Worm (Caenorhabditis elegans) whole organism, early embryonic: Measurements from ENCODE around the gene F14H12.3.

ENCODE experiments used
- B0310.2 ChIP-seq: sonication (generic microtip); optimal IDR thresholded peaks from 2 replicates; lab custom pipeline; 2016; ENCODE audit warnings: mild to moderate bottlenecking, missing genetic modification characterization, missing compliant biosample characterization
- F13C5.2 ChIP-seq: sonication (generic microtip); optimal IDR thresholded peaks from 2 replicates; lab custom pipeline; 2017; ENCODE audit warnings: mild to moderate bottlenecking, missing genetic modification characterization, inconsistent platforms, missing compliant biosample characterization
- aly-1 ChIP-seq: sonication (generic microtip); optimal IDR thresholded peaks from 2 replicates; lab custom pipeline; 2016; ENCODE audit warnings: missing genetic modification characterization, missing compliant biosample characterization
- ama-1 ChIP-seq: fragments of 150-350 bp; optimal IDR thresholded peaks from 2 replicates; lab custom pipeline; 2014
- ceh-13 ChIP-seq: fragments of 200-800 bp; sonication (Bioruptor generic); optimal IDR thresholded peaks from 2 replicates; lab custom pipeline; 2018; ENCODE audit warnings: mild to moderate bottlenecking, missing genetic modification characterization, missing compliant biosample characterization
- ceh-36 ChIP-seq: sonication (generic microtip); optimal IDR thresholded peaks from 2 replicates; lab custom pipeline; 2016; ENCODE audit warnings: missing genetic modification characterization, inconsistent platforms, missing compliant biosample characterization
- ets-7 ChIP-seq: sonication (generic microtip); optimal IDR thresholded peaks from 2 replicates; lab custom pipeline; 2016; ENCODE audit warnings: missing genotype, missing genetic modification characterization, missing compliant biosample characterization
- flt-1 ChIP-seq: fragments of 200-800 bp; sonication (Bioruptor generic); IDR thresholded peaks from 2 replicates; pipeline ENCODE4 v1.3.6; 2022; ENCODE audit warnings: missing genetic modification characterization, missing compliant biosample characterization
- hmbx-1 ChIP-seq: sonication (generic microtip); optimal IDR thresholded peaks from 2 replicates; lab custom pipeline; 2016; ENCODE audit warnings: mild to moderate bottlenecking, missing genetic modification characterization, missing compliant biosample characterization
- hmg-4 ChIP-seq: fragments of 200-800 bp; sonication (Bioruptor generic); optimal IDR thresholded peaks from 2 replicates; lab custom pipeline; 2018; ENCODE audit warnings: mild to moderate bottlenecking, missing genetic modification characterization, missing compliant biosample characterization
- hnd-1 ChIP-seq: sonication (generic microtip); optimal IDR thresholded peaks from 2 replicates; lab custom pipeline; 2016; ENCODE audit warnings: missing genetic modification characterization, missing compliant biosample characterization
- pes-1 ChIP-seq: fragments of 200-800 bp; sonication (Bioruptor generic); IDR thresholded peaks from 2 replicates; pipeline ENCODE4 v1.3.6; 2022; ENCODE audit warnings: missing genetic modification reagents, missing genetic modification characterization, missing compliant biosample characterization
- scrt-1 ChIP-seq: fragments of 200-800 bp; sonication (Bioruptor generic); IDR thresholded peaks from 2 replicates; pipeline ENCODE4 v1.3.6; 2022; ENCODE audit warnings: missing genetic modification characterization, missing compliant biosample characterization
- sea-1 ChIP-seq: fragments of 200-800 bp; sonication (Bioruptor generic); conservative IDR thresholded peaks from 2 replicates; pipeline ENCODE4 v1.3.6; 2022; ENCODE audit warnings: missing genetic modification characterization, missing compliant biosample characterization
- tbx-11 ChIP-seq: fragments of 200-800 bp; sonication (Bioruptor generic); IDR thresholded peaks from 2 replicates; pipeline ENCODE4 v1.3.6; 2022; ENCODE audit warnings: missing genetic modification characterization, missing compliant biosample characterization
- tbx-37 ChIP-seq: fragments of 200-800 bp; sonication (Bioruptor generic); conservative IDR thresholded peaks from 2 replicates; pipeline ENCODE4 v1.3.6; 2022; ENCODE audit warnings: missing genetic modification reagents, missing genetic modification characterization, missing compliant biosample characterization
- tra-4 ChIP-seq: sonication (generic microtip); optimal IDR thresholded peaks from 2 replicates; lab custom pipeline; 2017; ENCODE audit warnings: missing genetic modification characterization, missing compliant biosample characterization

The F14H12.3 gene

DNA sequence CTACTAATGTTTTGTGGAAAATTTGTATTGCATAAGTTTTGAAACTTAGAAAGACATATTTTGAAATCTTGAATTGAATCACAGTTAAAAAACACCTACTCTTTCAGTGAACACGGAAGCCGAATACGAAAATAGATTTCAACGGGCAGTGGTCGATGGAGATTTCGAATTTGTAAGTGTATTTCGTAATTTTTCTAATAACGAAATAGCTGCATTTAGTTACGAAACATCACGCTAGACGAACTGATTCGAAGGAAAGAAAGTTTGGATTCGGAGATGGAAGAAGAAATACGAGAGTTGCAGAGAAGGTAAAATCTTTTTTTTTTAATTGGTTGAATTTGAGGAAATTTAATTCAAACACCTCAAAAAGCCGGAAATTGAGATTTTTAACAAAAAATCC is 1.3 kb upstream of the F14H12.3 start:
- TF ChIP-seq hmg-4 (no peak), ceh-13 (GFP tag; lab: Kevin White, UChicago) (no peak), ama-1 (no peak), hmbx-1 (tag; lab: Kevin White, UChicago) (no peak), ets-7 (no peak), pes-1 (no peak), B0310.2 (tag; lab: Kevin White, UChicago) (no peak), sea-1 (GFP tag; lab: Robert Waterston, UW) (no peak), tbx-37 (GFP tag; lab: Robert Waterston, UW) (no peak), flt-1 (GFP tag; lab: Robert Waterston, UW) (no peak), tra-4 (tag; lab: Kevin White, UChicago) (no peak), scrt-1 (GFP tag; lab: Robert Waterston, UW) (no peak), hnd-1 (tag; lab: Kevin White, UChicago) (no peak), ceh-36 (tag; lab: Kevin White, UChicago) (no peak), aly-1 (no peak), tbx-11 (no peak), F13C5.2 (no peak)

- TF ChIP-seq hmbx-1 (tag; lab: Kevin White, UChicago) (no peak), hmg-4 (no peak), F13C5.2 (no peak), tra-4 (tag; lab: Kevin White, UChicago) (no peak)
Measured at ce11 chrX:4350198-4350597, 6.2 kb downstream of the F14H12.3 start, which contains the start of gene F14H12.2. F14H12.2 (plus strand) TSS chrX:4350498.

- TF ChIP-seq pes-1, result no peak
- no peak for TF ChIP-seq tbx-11
- TF ChIP-seq aly-1, result no peak
- no peak for TF ChIP-seq F13C5.2
- TF ChIP-seq B0310.2 (tag; lab: Kevin White, UChicago), result no peak
- TF ChIP-seq tra-4 (tag; lab: Kevin White, UChicago), result no peak
- TF ChIP-seq sea-1 (GFP tag; lab: Robert Waterston, UW), result no peak
- TF ChIP-seq ets-7, result no peak
- no peak for TF ChIP-seq ama-1
- no peak for TF ChIP-seq hmbx-1 (tag; lab: Kevin White, UChicago)
- no peak for TF ChIP-seq ceh-36 (tag; lab: Kevin White, UChicago)
- no peak for TF ChIP-seq ceh-13 (GFP tag; lab: Kevin White, UChicago)
- TF ChIP-seq hnd-1 (tag; lab: Kevin White, UChicago), result no peak
- TF ChIP-seq hmg-4, result no peak
- no peak for TF ChIP-seq flt-1 (GFP tag; lab: Robert Waterston, UW)
- TF ChIP-seq scrt-1 (GFP tag; lab: Robert Waterston, UW), result no peak
Measured at ce11 chrX:4353318-4353717, 9.3 kb downstream of the F14H12.3 start, which contains the start of gene col-165. col-165 (plus strand) TSS chrX:4353618.

- TF ChIP-seq hmbx-1 (tag; lab: Kevin White, UChicago) (no peak), B0310.2 (tag; lab: Kevin White, UChicago) (no peak), aly-1 (no peak), ets-7 (no peak), tra-4 (tag; lab: Kevin White, UChicago) (no peak)
Measured at ce11 chrX:4357467-4357866, 13.5 kb downstream of the F14H12.3 start, which contains the start of gene F14H12.6. F14H12.6 (minus strand) TSS chrX:4357567.

- TF ChIP-seq pes-1, result no peak
- no peak for TF ChIP-seq hmg-4
- TF ChIP-seq B0310.2 (tag; lab: Kevin White, UChicago), result no peak
- no peak for TF ChIP-seq sea-1 (GFP tag; lab: Robert Waterston, UW)
- no peak for TF ChIP-seq ets-7
- TF ChIP-seq tbx-37 (GFP tag; lab: Robert Waterston, UW), result no peak
- TF ChIP-seq F13C5.2, result no peak
- no peak for TF ChIP-seq scrt-1 (GFP tag; lab: Robert Waterston, UW)
- TF ChIP-seq ceh-36 (tag; lab: Kevin White, UChicago), result no peak
- no peak for TF ChIP-seq hmbx-1 (tag; lab: Kevin White, UChicago)
- no peak for TF ChIP-seq aly-1
- TF ChIP-seq ceh-13 (GFP tag; lab: Kevin White, UChicago), result no peak
Measured at ce11 chrX:4359030-4359429, 15.0 kb downstream of the F14H12.3 start.

ce11 chrX:4362522-4362921 is 18.5 kb downstream of the F14H12.3 start, which contains the start of gene F14H12.7:
F14H12.7 (minus strand) TSS chrX:4362622.
- TF ChIP-seq ceh-13 (GFP tag; lab: Kevin White, UChicago), result no peak
- no peak for TF ChIP-seq ceh-36 (tag; lab: Kevin White, UChicago)
- no peak for TF ChIP-seq tbx-37 (GFP tag; lab: Robert Waterston, UW)
- TF ChIP-seq F13C5.2, result no peak
- TF ChIP-seq flt-1 (GFP tag; lab: Robert Waterston, UW), result no peak
- no peak for TF ChIP-seq hmg-4

DNA sequence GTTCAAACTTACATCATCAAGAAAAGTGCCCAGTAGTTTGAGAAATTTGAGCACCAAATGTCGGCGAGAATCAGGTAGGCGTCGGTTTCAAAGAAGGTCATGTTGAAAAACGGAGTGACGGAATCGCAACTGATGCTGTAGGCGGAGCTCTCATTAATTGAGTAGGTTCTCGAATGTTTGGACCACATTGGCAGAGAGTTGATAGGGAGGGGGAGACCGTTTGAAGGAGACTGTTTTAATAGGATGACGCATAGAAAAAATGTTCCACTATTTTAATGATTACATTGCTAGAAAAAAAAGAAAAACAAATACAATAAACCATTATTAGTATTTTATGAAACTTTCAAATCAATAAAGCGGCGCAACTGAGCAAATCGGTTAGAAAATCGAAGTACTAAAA is 19.2 kb downstream of the F14H12.3 start, which contains the start of gene F14H12.17:
Gene F14H12.17 (minus strand): TSS at position 101 of the 400 bp plus-strand sequence.
- TF ChIP-seq hnd-1 (tag; lab: Kevin White, UChicago) (no peak), F13C5.2 (no peak), ama-1 (no peak), hmg-4 (no peak), ceh-36 (tag; lab: Kevin White, UChicago) (no peak), tra-4 (tag; lab: Kevin White, UChicago) (no peak), scrt-1 (GFP tag; lab: Robert Waterston, UW) (no peak)

- TF ChIP-seq B0310.2 (tag; lab: Kevin White, UChicago) (no peak), aly-1 (no peak), tbx-11 (no peak)
Measured at ce11 chrX:4364877-4365276, 20.9 kb downstream of the F14H12.3 start, which contains the start of gene F14H12.8. F14H12.8 (minus strand) TSS chrX:4364977.

DNA sequence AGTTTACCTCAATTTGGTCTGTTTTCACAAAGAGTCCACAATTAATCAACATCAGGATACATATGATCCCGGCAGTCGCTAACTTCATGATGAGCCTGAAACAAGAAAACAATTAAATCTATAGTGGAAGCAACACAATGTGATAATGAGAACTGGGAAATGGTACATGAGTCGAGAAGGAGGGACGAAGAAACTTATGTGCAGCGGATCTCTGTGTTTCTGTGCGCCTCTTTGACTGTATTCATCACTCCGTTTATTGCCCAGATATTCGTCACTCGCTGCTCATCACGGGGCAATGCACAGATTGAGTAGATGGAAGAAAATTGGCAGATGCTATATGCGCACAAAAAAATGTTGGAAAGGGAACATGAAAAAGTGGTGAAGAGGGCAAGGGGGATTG is 22.2 kb downstream of the F14H12.3 start, which contains the start of gene R160.3:
Gene R160.3 (minus strand): TSS at position 101 of the 400 bp plus-strand sequence.
- TF ChIP-seq tra-4 (tag; lab: Kevin White, UChicago), result no peak
- TF ChIP-seq pes-1, result no peak
- TF ChIP-seq B0310.2 (tag; lab: Kevin White, UChicago), result no peak
- TF ChIP-seq ceh-36 (tag; lab: Kevin White, UChicago), result no peak
- TF ChIP-seq tbx-11, result no peak
- TF ChIP-seq ceh-13 (GFP tag; lab: Kevin White, UChicago), result no peak
- no peak for TF ChIP-seq ama-1
- TF ChIP-seq hnd-1 (tag; lab: Kevin White, UChicago), result no peak
- no peak for TF ChIP-seq sea-1 (GFP tag; lab: Robert Waterston, UW)
